Fruit fly (Drosophila melanogaster) S2 (cell line): Measurements from ENCODE around the gene Alr.

Experiments
- CG8478 ChIP-seq: fragments of >200 bp; optimal IDR thresholded peaks from 2 replicates; lab custom pipeline; 2018
- CTCF ChIP-seq, 2 experiments: fragments of >200 bp; optimal IDR thresholded peaks; 2 replicates each; lab custom pipeline; 2018

DNA sequence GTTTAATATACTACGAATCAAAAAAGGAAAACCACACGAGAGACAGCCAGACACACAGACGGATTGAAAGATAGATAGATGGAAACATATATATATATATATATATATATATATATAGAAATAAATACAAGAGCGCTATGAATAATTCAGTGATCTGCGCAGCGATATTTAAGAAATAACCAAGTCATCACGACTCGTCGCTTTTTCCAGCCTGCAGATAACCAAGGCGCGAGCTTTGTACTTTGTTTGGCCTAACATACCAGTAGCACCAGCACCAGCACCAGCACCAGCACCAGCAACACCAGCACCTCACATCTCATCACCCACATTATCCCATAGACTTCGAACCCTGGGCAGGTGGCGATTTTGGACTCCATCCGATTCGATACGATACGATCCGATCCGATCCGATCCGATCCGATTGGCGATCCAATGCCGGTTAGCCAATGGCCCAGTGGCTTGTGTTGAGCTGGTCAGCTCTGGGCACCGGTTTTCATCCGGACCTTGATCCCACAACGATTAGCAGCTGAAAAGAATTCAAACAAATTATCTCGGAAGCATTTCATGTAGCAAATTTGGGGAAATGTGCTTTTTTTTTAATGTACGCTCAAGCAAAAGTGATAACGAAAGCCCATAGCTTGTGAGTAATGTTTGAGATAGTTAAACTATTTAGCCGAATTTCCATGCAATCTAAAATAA is 6.7 kb downstream of the Alr start:
- TF ChIP-seq CG8478 (lab: Kevin White, UChicago) = no peak
- no peak for TF ChIP-seq CTCF (optimal IDR thresholded peaks at IDR 0.05; lab: Kevin White, UChicago)
